Fruit fly (Drosophila melanogaster) whole organism, embryonic: ENCODE measurements around the gene CrebB.
A peak's percentile ranks its signal among the peaks of the same experiment; 100 is the strongest.

Experiments
- Adf1 ChIP-seq: fragments of 200-800 bp; sonication (Bioruptor generic); IDR thresholded peaks from 2 replicates; pipeline ENCODE4 v1.3.6; 2022; ENCODE audit warnings: missing biosample characterization, missing genetic modification characterization
- BEAF-32 ChIP-seq: fragments of 200-800 bp; sonication (Bioruptor generic); optimal IDR thresholded peaks from 3 replicates; lab custom pipeline; 2017; ENCODE audit warnings: missing biosample characterization, missing genetic modification characterization, mild to moderate bottlenecking, moderate library complexity, missing genetic modification reagents
- Bteb2 ChIP-seq: fragments of 200-800 bp; sonication (Bioruptor generic); optimal IDR thresholded peaks from 2 replicates; lab custom pipeline; 2016; ENCODE audit warnings: missing biosample characterization, missing genetic modification characterization
- CG11085 ChIP-seq: fragments of 200-800 bp; sonication (Bioruptor generic); IDR thresholded peaks from 2 replicates; pipeline ENCODE4 v1.3.6; 2022; ENCODE audit warnings: missing biosample characterization, missing genetic modification characterization
- CG12219 ChIP-seq: fragments of 200-800 bp; sonication (Bioruptor generic); optimal IDR thresholded peaks from 3 replicates; lab custom pipeline; 2018; ENCODE audit warnings: missing biosample characterization, mild to moderate bottlenecking, missing genetic modification characterization
- CG12391 ChIP-seq: fragments of 200-800 bp; sonication (Bioruptor generic); optimal IDR thresholded peaks from 3 replicates; lab custom pipeline; 2018; ENCODE audit warnings: missing biosample characterization, mild to moderate bottlenecking, missing genetic modification characterization, moderate library complexity
- CG12942 ChIP-seq: fragments of 200-800 bp; sonication (Bioruptor generic); optimal IDR thresholded peaks from 3 replicates; lab custom pipeline; 2016; ENCODE audit warnings: missing biosample characterization, missing genetic modification characterization
- CG13287 ChIP-seq: fragments of 200-800 bp; sonication (Bioruptor generic); IDR thresholded peaks from 2 replicates; pipeline ENCODE4 v1.3.6; 2022; ENCODE audit warnings: missing biosample characterization, missing genetic modification characterization; ENCODE audit not compliant: partially characterized antibody
- CG16779 ChIP-seq: fragments of 200-800 bp; sonication (Bioruptor generic); IDR thresholded peaks from 2 replicates; pipeline ENCODE4 v1.3.6; 2022; ENCODE audit warnings: missing biosample characterization, missing genetic modification characterization
- CG16813 ChIP-seq: fragments of 200-800 bp; sonication (Bioruptor generic); IDR thresholded peaks from 3 replicates; pipeline ENCODE4 v1.3.6; 2022; ENCODE audit warnings: missing biosample characterization, missing genetic modification characterization; ENCODE audit not compliant: partially characterized antibody
- CG17186 ChIP-seq: fragments of 200-800 bp; sonication (Bioruptor generic); optimal IDR thresholded peaks from 3 replicates; lab custom pipeline; 2017; ENCODE audit warnings: missing biosample characterization, missing genetic modification reagents, missing genetic modification characterization
- CG17328 ChIP-seq: fragments of 200-800 bp; sonication (Bioruptor generic); IDR thresholded peaks from 2 replicates; pipeline ENCODE4 v1.3.6; 2022; ENCODE audit warnings: missing biosample characterization, missing genetic modification characterization
- CG17612 ChIP-seq: fragments of 200-800 bp; sonication (Bioruptor generic); IDR thresholded peaks from 2 replicates; pipeline ENCODE4 v1.3.6; 2022; ENCODE audit warnings: missing biosample characterization, missing genetic modification characterization
- CG30020 ChIP-seq: fragments of 200-800 bp; optimal IDR thresholded peaks from 2 replicates; lab custom pipeline; 2019; ENCODE audit warnings: missing biosample characterization, mild to moderate bottlenecking, missing genetic modification characterization, moderate library complexity
- CG32532 ChIP-seq: fragments of 200-800 bp; sonication (Bioruptor generic); IDR thresholded peaks from 2 replicates; pipeline ENCODE4 v1.3.6; 2022; ENCODE audit warnings: missing biosample characterization, missing genetic modification characterization
- CG42726 ChIP-seq: fragments of 200-800 bp; sonication (Bioruptor generic); IDR thresholded peaks from 2 replicates; pipeline ENCODE4 v1.3.6; 2022; ENCODE audit warnings: missing biosample characterization, missing genetic modification characterization; ENCODE audit not compliant: partially characterized antibody
- CG4730 ChIP-seq: fragments of 200-800 bp; sonication (Bioruptor generic); IDR thresholded peaks from 2 replicates; pipeline ENCODE4 v1.3.6; 2022; ENCODE audit warnings: missing biosample characterization, missing genetic modification characterization
- CG6254 ChIP-seq: fragments of 200-800 bp; sonication (Bioruptor generic); optimal IDR thresholded peaks from 3 replicates; lab custom pipeline; 2017; ENCODE audit warnings: mild to moderate bottlenecking, missing biosample characterization, missing genetic modification reagents, missing genetic modification characterization
- CG7357 ChIP-seq: fragments of 200-800 bp; sonication (Bioruptor generic); IDR thresholded peaks from 3 replicates; pipeline ENCODE4 v1.3.6; 2022; ENCODE audit warnings: missing biosample characterization, missing genetic modification characterization
- D19B ChIP-seq: fragments of 200-800 bp; sonication (Bioruptor generic); optimal IDR thresholded peaks from 2 replicates; lab custom pipeline; 2017; ENCODE audit warnings: missing biosample characterization, mild to moderate bottlenecking, missing genetic modification characterization
- Ets97D ChIP-seq: fragments of 200-800 bp; sonication (Bioruptor generic); optimal IDR thresholded peaks from 3 replicates; lab custom pipeline; 2016; ENCODE audit warnings: missing biosample characterization, missing genetic modification characterization
- HHEX ChIP-seq: fragments of 200-800 bp; sonication (Bioruptor generic); optimal IDR thresholded peaks from 3 replicates; lab custom pipeline; 2017; ENCODE audit warnings: missing biosample characterization, mild to moderate bottlenecking, missing genetic modification characterization, missing genetic modification reagents
- HmgD ChIP-seq: fragments of 200-800 bp; sonication (Bioruptor generic); optimal IDR thresholded peaks from 3 replicates; lab custom pipeline; 2016; ENCODE audit warnings: missing biosample characterization, missing genetic modification characterization
- Jarid2 ChIP-seq: fragments of 200-800 bp; sonication (Bioruptor generic); optimal IDR thresholded peaks from 3 replicates; lab custom pipeline; 2017; ENCODE audit warnings: mild to moderate bottlenecking, missing biosample characterization, missing genetic modification reagents, missing genetic modification characterization
- MESR4 ChIP-seq: fragments of 200-800 bp; sonication (Bioruptor generic); optimal IDR thresholded peaks from 2 replicates; lab custom pipeline; 2018; ENCODE audit warnings: missing biosample characterization, mild to moderate bottlenecking, missing genetic modification characterization, moderate library complexity
- Med ChIP-seq: fragments of 200-800 bp; sonication (Bioruptor generic); peaks from one replicate; lab custom pipeline; 2016; ENCODE audit warnings: missing biosample characterization, missing genetic modification characterization, mild to moderate bottlenecking, inconsistent platforms, moderate library complexity
- Nf-YC ChIP-seq: fragments of 200-800 bp; optimal IDR thresholded peaks from 3 replicates; lab custom pipeline; 2019; ENCODE audit warnings: missing biosample characterization, mild to moderate bottlenecking, missing genetic modification characterization, moderate library complexity
- Rx ChIP-seq: fragments of 200-800 bp; sonication (Bioruptor generic); IDR thresholded peaks from 2 replicates; pipeline ENCODE4 v1.3.6; 2022; ENCODE audit warnings: missing biosample characterization, missing genetic modification characterization
- aop ChIP-seq: fragments of 200-800 bp; sonication (Bioruptor generic); IDR thresholded peaks from 2 replicates; pipeline ENCODE4 v1.3.6; 2022; ENCODE audit warnings: missing biosample characterization, missing genetic modification characterization
- az2 ChIP-seq: fragments of 200-800 bp; sonication (Bioruptor generic); optimal IDR thresholded peaks from 3 replicates; lab custom pipeline; 2016; ENCODE audit warnings: missing biosample characterization, missing genetic modification characterization
- cg ChIP-seq: fragments of 200-800 bp; sonication (Bioruptor generic); optimal IDR thresholded peaks from 3 replicates; lab custom pipeline; 2019; ENCODE audit warnings: missing biosample characterization, mild to moderate bottlenecking, missing genetic modification characterization, moderate library complexity
- crp ChIP-seq, 2 experiments: fragments of 200-800 bp; sonication (Bioruptor generic); optimal IDR thresholded peaks; 2 replicates in 1 of 2; 3 replicates in 1 of 2; lab custom pipeline; 2017; ENCODE audit warnings: missing biosample characterization in 2 of 2, missing genetic modification characterization in 2 of 2, mild to moderate bottlenecking in 1 of 2, moderate library complexity in 1 of 2
- klu ChIP-seq: fragments of 200-800 bp; sonication (Bioruptor generic); IDR thresholded peaks from 2 replicates; pipeline ENCODE4 v1.3.6; 2022; ENCODE audit warnings: missing biosample characterization, missing genetic modification characterization
- p53 ChIP-seq: fragments of 200-800 bp; sonication (Bioruptor generic); optimal IDR thresholded peaks from 2 replicates; lab custom pipeline; 2016; ENCODE audit warnings: missing biosample characterization, missing genetic modification characterization
- prd ChIP-seq, 3 experiments: fragments of >200 bp in 2 of 3; fragments of 200-800 bp in 1 of 3; sonication (Bioruptor generic) in 1 of 3; optimal IDR thresholded peaks in 2 of 3; IDR thresholded peaks in 1 of 3; 2 replicates in 2 of 3; 3 replicates in 1 of 3; pipeline versions ENCODE4 v1.3.6 to Lab custom; 2017 to 2022; ENCODE audit warnings: missing biosample characterization in 1 of 3, missing genetic modification characterization in 1 of 3
- run ChIP-seq: fragments of 200-800 bp; sonication (Bioruptor generic); optimal IDR thresholded peaks from 3 replicates; lab custom pipeline; 2018; ENCODE audit warnings: missing biosample characterization, mild to moderate bottlenecking, missing genetic modification characterization
- sens ChIP-seq: fragments of 200-800 bp; sonication (Bioruptor generic); peaks from one replicate; lab custom pipeline; 2016; ENCODE audit warnings: missing biosample characterization, missing genetic modification characterization
- stwl ChIP-seq: fragments of 200-800 bp; sonication (Bioruptor generic); optimal IDR thresholded peaks from 3 replicates; lab custom pipeline; 2018; ENCODE audit warnings: missing biosample characterization, mild to moderate bottlenecking, missing genetic modification characterization, moderate library complexity
- sug ChIP-seq: fragments of 200-800 bp; optimal IDR thresholded peaks from 2 replicates; lab custom pipeline; 2019; ENCODE audit warnings: missing biosample characterization, mild to moderate bottlenecking, missing genetic modification characterization, moderate library complexity
- yki ChIP-seq: fragments of >200 bp; optimal IDR thresholded peaks from 3 replicates; lab custom pipeline; 2018

The CrebB gene

dm6 chrX:18385056-18385455 is 18.9 kb downstream of the CrebB start, which contains the start of gene betaCOP (continued):
- TF ChIP-seq CG17328 (0 out of 2 replicates have a peak, but pooled peaks have one; percentile 9), CG17186 (peak; percentile 100), CG42726 (GFP tag; lab: Robert Waterston, UW) (peak; percentile 44; the same call in 1 of the 2 replicates), stwl (peak; percentile 11), MESR4 (GFP tag; lab: Kevin White, UChicago) (peak; percentile 81), BEAF-32 (GFP tag; lab: Kevin White, UChicago) (peak; percentile 59)
- TF ChIP-seq, all 482 proteins: peak for 61

- TF ChIP-seq klu (GFP tag; lab: Robert Waterston, UW): no peak
- peak; percentile 31 for TF ChIP-seq Med (GFP tag; lab: Kevin White, UChicago)
- no peak for TF ChIP-seq CG11085 (GFP tag; lab: Robert Waterston, UW)
- TF ChIP-seq, all 482 proteins: peak for 1
Observed at dm6 chrX:18385801-18386200, 19.6 kb downstream of the CrebB start.

- TF ChIP-seq sens (GFP tag; lab: Kevin White, UChicago) (peak; percentile 8), Bteb2 (GFP tag; lab: Kevin White, UChicago) (no peak)
Observed at dm6 chrX:18386784-18387183, 20.6 kb downstream of the CrebB start, which contains the start of gene Tsf1. Gene Tsf1 (plus strand): TSS chrX:18387084.

- no peak for TF ChIP-seq run (tag; lab: Kevin White, UChicago)
- TF ChIP-seq p53: no peak
- TF ChIP-seq CG16813 (GFP tag; lab: Robert Waterston, UW): no peak
- no peak for TF ChIP-seq prd (optimal IDR thresholded peaks at IDR 0.05; lab: Kevin White, UChicago)
- no peak for TF ChIP-seq prd (GFP tag; IDR thresholded peaks at IDR 0.05; lab: Robert Waterston, UW)
- TF ChIP-seq CG12219 (GFP tag; lab: Kevin White, UChicago): no peak
- TF ChIP-seq CG4730: no peak
- TF ChIP-seq yki (lab: Kevin White, UChicago): no peak
- no peak for TF ChIP-seq CG30020 (tag; lab: Kevin White, UChicago)
- no peak for TF ChIP-seq CG6254 (GFP tag; lab: Kevin White, UChicago)
- TF ChIP-seq Nf-YC (tag; lab: Kevin White, UChicago): no peak
- no peak for TF ChIP-seq CG12942 (GFP tag; lab: Kevin White, UChicago)
- no peak for TF ChIP-seq CG16779 (GFP tag; lab: Robert Waterston, UW)
- TF ChIP-seq Rx (GFP tag; lab: Robert Waterston, UW): no peak
Observed at dm6 chrX:18395157-18395556, 29.0 kb downstream of the CrebB start.

dm6 chrX:18399965-18400364 is 33.8 kb downstream of the CrebB start, which contains the start of gene CG34328:
Gene CG34328 (minus strand): TSS chrX:18400065.
- TF ChIP-seq HHEX (GFP tag; lab: Kevin White, UChicago) (no peak), stwl (peak; percentile 16)

- TF ChIP-seq D19B: peak; percentile 10
- TF ChIP-seq CG7357 (GFP tag; lab: Robert Waterston, UW): no peak
- no peak for TF ChIP-seq Ets97D (GFP tag; lab: Kevin White, UChicago)
- TF ChIP-seq, all 482 proteins: peak for 1
Observed at dm6 chrX:18402564-18402963, 36.4 kb downstream of the CrebB start.

- TF ChIP-seq HmgD (GFP tag; lab: Kevin White, UChicago) (no peak), sug (peak; percentile 18), CG32532 (GFP tag; lab: Robert Waterston, UW) (0 out of 2 replicates have a peak, but pooled peaks have one; percentile 29), CG17612 (no peak), aop (0 out of 2 replicates have a peak, but pooled peaks have one; percentile 11), Med (GFP tag; lab: Kevin White, UChicago) (peak; percentile 22), cg (GFP tag; lab: Kevin White, UChicago) (no peak), Adf1 (peak; percentile 80; the same call in 1 of the 2 replicates), CG12391 (no peak), CG13287 (GFP tag; lab: Robert Waterston, UW) (peak; percentile 25; the same call in 1 of the 2 replicates), crp (GFP tag; optimal IDR thresholded peaks at IDR 0.05; lab: Kevin White, UChicago) (peak in 1 of 2 experiments; percentile 11), Jarid2 (GFP tag; lab: Kevin White, UChicago) (peak; percentile 69), az2 (GFP tag; lab: Kevin White, UChicago) (no peak)
Observed at dm6 chrX:18404150-18404631, 38.0 kb downstream of the CrebB start.
